Fruit fly (Drosophila melanogaster) whole organism, embryonic: ENCODE results near the gene CG31897.
A peak's percentile ranks its signal among the peaks of the same experiment; 100 is the strongest.

Experiments used
- Asciz ChIP-seq: fragments of 200-800 bp; sonication (Bioruptor generic); optimal IDR thresholded peaks from 2 replicates; lab custom pipeline; 2017; ENCODE audit warnings: missing biosample characterization, mild to moderate bottlenecking, missing genetic modification characterization, missing genetic modification reagents
- CG1024 ChIP-seq: fragments of 200-800 bp; sonication (Bioruptor generic); IDR thresholded peaks from 2 replicates; pipeline ENCODE4 v1.3.6; 2022; ENCODE audit warnings: missing biosample characterization, missing genetic modification characterization
- CG11723 ChIP-seq: fragments of 200-800 bp; sonication (Bioruptor generic); optimal IDR thresholded peaks from 2 replicates; lab custom pipeline; 2017; ENCODE audit warnings: missing biosample characterization, mild to moderate bottlenecking, missing genetic modification characterization
- CG12942 ChIP-seq: fragments of 200-800 bp; sonication (Bioruptor generic); optimal IDR thresholded peaks from 3 replicates; lab custom pipeline; 2016; ENCODE audit warnings: missing biosample characterization, missing genetic modification characterization
- CG14710 ChIP-seq: fragments of 200-800 bp; sonication (Bioruptor generic); optimal IDR thresholded peaks from 3 replicates; lab custom pipeline; 2019; ENCODE audit warnings: missing biosample characterization, mild to moderate bottlenecking, missing genetic modification characterization, moderate library complexity
- CG14860 ChIP-seq: fragments of 200-800 bp; sonication (Bioruptor generic); IDR thresholded peaks from 3 replicates; pipeline ENCODE4 v1.3.6; 2022; ENCODE audit warnings: missing biosample characterization, missing genetic modification characterization; ENCODE audit not compliant: partially characterized antibody
- CG15011 ChIP-seq: fragments of 200-800 bp; sonication (Bioruptor generic); optimal IDR thresholded peaks from 3 replicates; lab custom pipeline; 2018; ENCODE audit warnings: missing biosample characterization, mild to moderate bottlenecking, missing genetic modification characterization
- CG17359 ChIP-seq: fragments of 200-800 bp; sonication (Bioruptor generic); optimal IDR thresholded peaks from 3 replicates; lab custom pipeline; 2018; ENCODE audit warnings: missing biosample characterization, mild to moderate bottlenecking, missing genetic modification characterization, moderate library complexity
- CG17361 ChIP-seq: fragments of 200-800 bp; sonication (Bioruptor generic); IDR thresholded peaks from 3 replicates; pipeline ENCODE4 v1.3.6; 2022; ENCODE audit warnings: missing biosample characterization, missing genetic modification characterization
- CG17612 ChIP-seq: fragments of 200-800 bp; sonication (Bioruptor generic); IDR thresholded peaks from 2 replicates; pipeline ENCODE4 v1.3.6; 2022; ENCODE audit warnings: missing biosample characterization, missing genetic modification characterization
- CG2116 ChIP-seq: fragments of 200-800 bp; sonication (Bioruptor generic); optimal IDR thresholded peaks from 3 replicates; lab custom pipeline; 2018; ENCODE audit warnings: missing biosample characterization, mild to moderate bottlenecking, missing genetic modification characterization
- CG2129 ChIP-seq: fragments of 200-800 bp; sonication (Bioruptor generic); IDR thresholded peaks from 2 replicates; pipeline ENCODE4 v1.3.6; 2022; ENCODE audit warnings: missing biosample characterization, missing genetic modification characterization; ENCODE audit not compliant: partially characterized antibody
- CG2202 ChIP-seq: fragments of 200-800 bp; sonication (Bioruptor generic); optimal IDR thresholded peaks from 2 replicates; lab custom pipeline; 2018; ENCODE audit warnings: missing biosample characterization, mild to moderate bottlenecking, missing genetic modification characterization
- CG31224 ChIP-seq: fragments of 200-800 bp; sonication (Bioruptor generic); IDR thresholded peaks from 2 replicates; pipeline ENCODE4 v1.3.6; 2022; ENCODE audit warnings: missing biosample characterization, missing genetic modification characterization
- CG31441 ChIP-seq: fragments of 200-800 bp; sonication (Bioruptor generic); IDR thresholded peaks from 2 replicates; pipeline ENCODE4 v1.3.6; 2022; ENCODE audit warnings: missing biosample characterization, missing genetic modification characterization
- CG4730 ChIP-seq: fragments of 200-800 bp; sonication (Bioruptor generic); IDR thresholded peaks from 2 replicates; pipeline ENCODE4 v1.3.6; 2022; ENCODE audit warnings: missing biosample characterization, missing genetic modification characterization
- CG6683 ChIP-seq: fragments of 200-800 bp; sonication (Bioruptor generic); optimal IDR thresholded peaks from 2 replicates; lab custom pipeline; 2017; ENCODE audit warnings: missing biosample characterization, mild to moderate bottlenecking, missing genetic modification characterization, missing genetic modification reagents
- CG8944 ChIP-seq: fragments of 200-800 bp; sonication (Bioruptor generic); optimal IDR thresholded peaks from 3 replicates; lab custom pipeline; 2016; ENCODE audit warnings: missing biosample characterization, missing genetic modification characterization
- CG9797 ChIP-seq: fragments of 200-800 bp; sonication (Bioruptor generic); optimal IDR thresholded peaks from 3 replicates; lab custom pipeline; 2018; ENCODE audit warnings: missing biosample characterization, mild to moderate bottlenecking, missing genetic modification characterization
- CG9876 ChIP-seq: fragments of 200-800 bp; sonication (Bioruptor generic); optimal IDR thresholded peaks from 2 replicates; lab custom pipeline; 2016; ENCODE audit warnings: missing biosample characterization, missing genetic modification characterization
- CG9932 ChIP-seq: fragments of 200-800 bp; sonication (Bioruptor generic); IDR thresholded peaks from 2 replicates; pipeline ENCODE4 v1.3.6; 2022; ENCODE audit warnings: missing biosample characterization, missing genetic modification characterization
- Dfd ChIP-seq, 2 experiments: fragments of >200 bp; optimal IDR thresholded peaks; 2 replicates each; lab custom pipeline; 2017; ENCODE audit warnings: missing biosample characterization in 2 of 2, missing genetic modification characterization in 2 of 2
- E2f2 ChIP-seq: fragments of 200-800 bp; sonication (Bioruptor generic); IDR thresholded peaks from 2 replicates; pipeline ENCODE4 v1.3.6; 2022; ENCODE audit warnings: missing biosample characterization, missing genetic modification characterization
- Elba2 ChIP-seq: fragments of 200-800 bp; sonication (Bioruptor generic); optimal IDR thresholded peaks from 3 replicates; lab custom pipeline; 2016; ENCODE audit warnings: missing biosample characterization, missing genetic modification characterization
- Gsc ChIP-seq: fragments of 200-800 bp; sonication (Bioruptor generic); IDR thresholded peaks from 2 replicates; pipeline ENCODE4 v1.3.6; 2022; ENCODE audit warnings: missing biosample characterization, missing genetic modification characterization
- H15 ChIP-seq: fragments of 200-800 bp; sonication (Bioruptor generic); IDR thresholded peaks from 3 replicates; pipeline ENCODE4 v1.3.6; 2022; ENCODE audit warnings: missing biosample characterization, missing genetic modification characterization
- HLH54F ChIP-seq: fragments of 200-800 bp; sonication (Bioruptor generic); optimal IDR thresholded peaks from 3 replicates; lab custom pipeline; 2016; ENCODE audit warnings: missing biosample characterization, missing genetic modification characterization
- Med ChIP-seq: fragments of 200-800 bp; sonication (Bioruptor generic); peaks from one replicate; lab custom pipeline; 2016; ENCODE audit warnings: missing biosample characterization, missing genetic modification characterization, mild to moderate bottlenecking, inconsistent platforms, moderate library complexity
- Oli ChIP-seq: fragments of 200-800 bp; sonication (Bioruptor generic); optimal IDR thresholded peaks from 2 replicates; lab custom pipeline; 2018; ENCODE audit warnings: missing biosample characterization, mild to moderate bottlenecking, missing genetic modification characterization, moderate library complexity
- Optix ChIP-seq: fragments of 200-800 bp; sonication (Bioruptor generic); IDR thresholded peaks from 3 replicates; pipeline ENCODE4 v1.3.6; 2022; ENCODE audit warnings: missing biosample characterization, missing genetic modification characterization
- Ptx1 ChIP-seq: fragments of 200-800 bp; sonication (Bioruptor generic); IDR thresholded peaks from 2 replicates; pipeline ENCODE4 v1.3.6; 2022; ENCODE audit warnings: missing biosample characterization, missing genetic modification characterization
- TFAM ChIP-seq: fragments of 200-800 bp; sonication (Bioruptor generic); optimal IDR thresholded peaks from 2 replicates; lab custom pipeline; 2017; ENCODE audit warnings: missing biosample characterization, missing genetic modification characterization, inconsistent platforms
- ase ChIP-seq: fragments of 200-800 bp; sonication (Bioruptor generic); IDR thresholded peaks from 3 replicates; pipeline ENCODE4 v1.3.6; 2022; ENCODE audit warnings: missing biosample characterization, missing genetic modification characterization
- ato ChIP-seq: fragments of 200-800 bp; sonication (Bioruptor generic); IDR thresholded peaks from 2 replicates; pipeline ENCODE4 v1.3.6; 2022; ENCODE audit warnings: missing biosample characterization, missing genetic modification characterization; ENCODE audit not compliant: partially characterized antibody
- ems ChIP-seq: fragments of 200-800 bp; sonication (Bioruptor generic); optimal IDR thresholded peaks from 3 replicates; lab custom pipeline; 2016; ENCODE audit warnings: missing biosample characterization, missing genetic modification characterization
- fru ChIP-seq: fragments of >200 bp; optimal IDR thresholded peaks from 2 replicates; lab custom pipeline; 2017
- ftz-f1 ChIP-seq: fragments of 200-800 bp; sonication (Bioruptor generic); optimal IDR thresholded peaks from 2 replicates; lab custom pipeline; 2016; ENCODE audit warnings: missing biosample characterization, missing genetic modification characterization
- gcm ChIP-seq: fragments of 200-800 bp; sonication (Bioruptor generic); optimal IDR thresholded peaks from 2 replicates; lab custom pipeline; 2019; ENCODE audit warnings: missing biosample characterization, mild to moderate bottlenecking, missing genetic modification characterization, moderate library complexity
- lola ChIP-seq, 3 experiments: fragments of >200 bp in 2 of 3; fragments of 200-800 bp in 1 of 3; sonication (Bioruptor generic) in 1 of 3; optimal IDR thresholded peaks; 2 replicates each; lab custom pipeline; 2017 to 2019; ENCODE audit warnings: missing biosample characterization in 3 of 3, missing genetic modification characterization in 3 of 3, mild to moderate bottlenecking in 1 of 3, moderate library complexity in 1 of 3
- odd ChIP-seq: fragments of 200-800 bp; sonication (Bioruptor generic); optimal IDR thresholded peaks from 2 replicates; lab custom pipeline; 2017; ENCODE audit warnings: missing biosample characterization, mild to moderate bottlenecking, missing genetic modification characterization
- p53 ChIP-seq: fragments of 200-800 bp; sonication (Bioruptor generic); optimal IDR thresholded peaks from 2 replicates; lab custom pipeline; 2016; ENCODE audit warnings: missing biosample characterization, missing genetic modification characterization
- pita ChIP-seq: fragments of 200-800 bp; sonication (Bioruptor generic); optimal IDR thresholded peaks from 2 replicates; lab custom pipeline; 2017; ENCODE audit warnings: missing biosample characterization, mild to moderate bottlenecking, missing genetic modification characterization
- sc ChIP-seq, 3 experiments: fragments of >200 bp in 2 of 3; fragments of 200-800 bp in 1 of 3; sonication (Bioruptor generic) in 1 of 3; optimal IDR thresholded peaks; 2 replicates in 2 of 3; 3 replicates in 1 of 3; lab custom pipeline; 2017; ENCODE audit warnings: mild to moderate bottlenecking in 1 of 3, missing biosample characterization in 1 of 3, missing genetic modification characterization in 1 of 3, missing genetic modification reagents in 1 of 3
- sim ChIP-seq: fragments of 200-800 bp; sonication (Bioruptor generic); IDR thresholded peaks from 2 replicates; pipeline ENCODE4 v1.3.6; 2022; ENCODE audit warnings: missing biosample characterization, missing genetic modification characterization
- tna ChIP-seq: fragments of 200-800 bp; sonication (Bioruptor generic); IDR thresholded peaks from 2 replicates; pipeline ENCODE4 v1.3.6; 2022; ENCODE audit warnings: missing biosample characterization, missing genetic modification characterization; ENCODE audit not compliant: partially characterized antibody
- toy ChIP-seq: fragments of 200-800 bp; sonication (Bioruptor generic); IDR thresholded peaks from 2 replicates; pipeline ENCODE4 v1.3.6; 2022; ENCODE audit warnings: missing biosample characterization, missing genetic modification characterization
- unpg ChIP-seq: fragments of 200-800 bp; sonication (Bioruptor generic); optimal IDR thresholded peaks from 3 replicates; lab custom pipeline; 2018; ENCODE audit warnings: missing biosample characterization, mild to moderate bottlenecking, missing genetic modification characterization, moderate library complexity
- zen ChIP-seq: fragments of 200-800 bp; sonication (Bioruptor generic); optimal IDR thresholded peaks from 3 replicates; lab custom pipeline; 2018; ENCODE audit warnings: missing biosample characterization, mild to moderate bottlenecking, missing genetic modification characterization, moderate library complexity

CG31897 gene

dm6 chr2L:8403286-8404270 lies 38.7 kb upstream of the CG31897 start, which contains the start of gene emb:
emb (plus strand) TSS chr2L:8403573.
- no peak for TF ChIP-seq CG31224 (GFP tag; lab: Robert Waterston, UW)
- peak; percentile 97 for TF ChIP-seq CG14710 (tag; lab: Kevin White, UChicago)
- no peak for TF ChIP-seq CG8944 (GFP tag; lab: Kevin White, UChicago)
- no peak for TF ChIP-seq CG6683
- no peak for TF ChIP-seq Dfd (GFP tag; optimal IDR thresholded peaks at IDR 0.05; lab: Kevin White, UChicago)
- peak; percentile 9 for TF ChIP-seq CG12942 (GFP tag; lab: Kevin White, UChicago)
- TF ChIP-seq H15 (GFP tag; lab: Robert Waterston, UW): no peak
- no peak for TF ChIP-seq CG11723 (GFP tag; lab: Kevin White, UChicago)
- TF ChIP-seq lola (GFP tag; optimal IDR thresholded peaks at IDR 0.05; lab: Kevin White, UChicago): peak in 1 of 3 experiments; percentile 38
- TF ChIP-seq HLH54F (GFP tag; lab: Kevin White, UChicago): peak; percentile 58
- TF ChIP-seq sc (optimal IDR thresholded peaks at IDR 0.05; lab: Kevin White, UChicago): no peak
- TF ChIP-seq sc (GFP tag; optimal IDR thresholded peaks at IDR 0.05; lab: Kevin White, UChicago): no peak
- TF ChIP-seq CG15011 (GFP tag; lab: Kevin White, UChicago): no peak
- no peak for TF ChIP-seq pita (GFP tag; lab: Kevin White, UChicago)
- peak; percentile 66; the same call in 2 of the 3 replicates for TF ChIP-seq CG17361 (GFP tag; lab: Robert Waterston, UW)
- TF ChIP-seq tna (GFP tag; lab: Robert Waterston, UW): peak; percentile 99
- TF ChIP-seq Elba2 (GFP tag; lab: Kevin White, UChicago): peak; percentile 14
- no peak for TF ChIP-seq CG31441 (GFP tag; lab: Robert Waterston, UW)
- TF ChIP-seq CG2202 (tag; lab: Kevin White, UChicago): peak; percentile 11
- TF ChIP-seq CG4730 (GFP tag; lab: Robert Waterston, UW): no peak
- TF ChIP-seq CG1024: no peak
- no peak for TF ChIP-seq ase
- TF ChIP-seq Gsc (GFP tag; lab: Robert Waterston, UW): no peak
- TF ChIP-seq CG2129 (GFP tag; lab: Robert Waterston, UW): peak; percentile 67; the same call in 1 of the 2 replicates
- TF ChIP-seq Asciz (GFP tag; lab: Kevin White, UChicago): no peak
- peak; percentile 25 for TF ChIP-seq CG9876 (GFP tag; lab: Kevin White, UChicago)
- TF ChIP-seq Oli (tag; lab: Kevin White, UChicago): no peak
- TF ChIP-seq ato: peak; percentile 99
- TF ChIP-seq toy (GFP tag; lab: Robert Waterston, UW): no peak
- no peak for TF ChIP-seq gcm (GFP tag; lab: Kevin White, UChicago)
- TF ChIP-seq Ptx1: 0 out of 2 replicates have a peak, but pooled peaks have one; percentile 2
- TF ChIP-seq CG14860 (GFP tag; lab: Robert Waterston, UW): peak; percentile 99
- TF ChIP-seq sim (GFP tag; lab: Robert Waterston, UW): no peak
- TF ChIP-seq CG17359 (tag; lab: Kevin White, UChicago): peak; percentile 19
- peak; percentile 77 for TF ChIP-seq zen
- no peak for TF ChIP-seq fru (lab: Kevin White, UChicago)
- TF ChIP-seq p53 (GFP tag; lab: Kevin White, UChicago): peak; percentile 4
- peak; percentile 93 for TF ChIP-seq Med (GFP tag; lab: Kevin White, UChicago)
- peak; percentile 19 for TF ChIP-seq ftz-f1 (GFP tag; lab: Kevin White, UChicago)
- TF ChIP-seq CG9932 (GFP tag; lab: Robert Waterston, UW): peak; percentile 62
- TF ChIP-seq E2f2: peak; percentile 62; the same call in 1 of the 2 replicates
- TF ChIP-seq unpg (GFP tag; lab: Kevin White, UChicago): no peak
- no peak for TF ChIP-seq odd (GFP tag; lab: Kevin White, UChicago)
- TF ChIP-seq CG17612 (GFP tag; lab: Robert Waterston, UW): no peak
- peak; percentile 41 for TF ChIP-seq ems (GFP tag; lab: Kevin White, UChicago)
- TF ChIP-seq Optix (GFP tag; lab: Robert Waterston, UW): no peak
- TF ChIP-seq TFAM (GFP tag; lab: Kevin White, UChicago): no peak
- peak; percentile 100 for TF ChIP-seq CG2116
- peak; percentile 94 for TF ChIP-seq CG9797
